Fruit fly (Drosophila melanogaster) whole organism: ENCODE measurements around the gene fln.

Experiments
- CG8478 ChIP-seq: fragments of >200 bp; optimal IDR thresholded peaks from 2 replicates; lab custom pipeline; 2018; ENCODE audit warnings: inconsistent platforms
- Dll ChIP-seq: fragments of >200 bp; optimal IDR thresholded peaks from 2 replicates; lab custom pipeline; 2017
- EcR ChIP-seq, 2 experiments: fragments of >200 bp; optimal IDR thresholded peaks; 2 replicates each; lab custom pipeline; 2017; ENCODE audit warnings: missing biosample characterization in 2 of 2, missing genetic modification characterization in 2 of 2, missing genetic modification reagents in 2 of 2
- pan ChIP-seq: fragments of >200 bp; optimal IDR thresholded peaks from 2 replicates; lab custom pipeline; 2017
- psq ChIP-seq: fragments of >200 bp; optimal IDR thresholded peaks from 2 replicates; lab custom pipeline; 2017
- usp ChIP-seq: fragments of >200 bp; optimal IDR thresholded peaks from 2 replicates; lab custom pipeline; 2017; ENCODE audit warnings: missing biosample characterization, missing genetic modification characterization, mixed read lengths

The fln gene

dm6 chr3L:19952690-19953089 is 38.3 kb downstream of the fln start, which contains the start of gene CG33710:
CG33710 (minus strand) TSS chr3L:19952790.
- TF ChIP-seq pan (lab: Kevin White, UChicago) = no peak
- TF ChIP-seq Dll (lab: Kevin White, UChicago) = no peak
- no peak for TF ChIP-seq psq (lab: Kevin White, UChicago)
- TF ChIP-seq usp (GFP tag; lab: Kevin White, UChicago) = no peak
- no peak for TF ChIP-seq EcR (GFP tag; optimal IDR thresholded peaks at IDR 0.05; lab: Kevin White, UChicago)
- no peak for TF ChIP-seq CG8478

- TF ChIP-seq pan (lab: Kevin White, UChicago) (no peak), Dll (lab: Kevin White, UChicago) (no peak), psq (lab: Kevin White, UChicago) (no peak)
Measured at dm6 chr3L:19951868-19952267, 39.2 kb downstream of the fln start, which contains the start of gene CG34258. CG34258 (minus strand) TSS chr3L:19951968.

DNA sequence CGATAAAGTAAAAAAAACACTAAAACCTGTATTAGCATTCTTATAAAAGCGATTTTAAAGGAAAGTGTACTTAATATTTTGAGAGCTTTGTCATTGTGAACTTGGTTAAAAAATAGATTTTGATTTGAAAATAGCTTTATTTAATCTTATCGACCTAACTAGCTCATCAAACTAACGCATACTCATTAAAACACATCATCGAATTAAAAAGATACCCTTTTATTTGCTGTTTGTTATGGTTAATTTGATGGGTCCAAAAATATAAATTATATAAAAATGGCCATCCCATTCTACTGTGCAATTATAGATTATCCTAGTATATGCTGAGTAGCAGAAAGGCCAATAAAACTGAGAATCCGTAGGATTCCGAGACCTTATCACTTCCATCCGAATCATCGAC is 40.0 kb downstream of the fln start, which contains the start of gene CG32219:
Gene CG32219 (minus strand): TSS at position 101 of the 400 bp plus-strand sequence.
- TF ChIP-seq CG8478 = no peak
- no peak for TF ChIP-seq Dll (lab: Kevin White, UChicago)
- TF ChIP-seq pan (lab: Kevin White, UChicago) = no peak
- no peak for TF ChIP-seq psq (lab: Kevin White, UChicago)
- TF ChIP-seq usp (GFP tag; lab: Kevin White, UChicago) = no peak
- no peak for TF ChIP-seq EcR (GFP tag; optimal IDR thresholded peaks at IDR 0.05; lab: Kevin White, UChicago)

DNA sequence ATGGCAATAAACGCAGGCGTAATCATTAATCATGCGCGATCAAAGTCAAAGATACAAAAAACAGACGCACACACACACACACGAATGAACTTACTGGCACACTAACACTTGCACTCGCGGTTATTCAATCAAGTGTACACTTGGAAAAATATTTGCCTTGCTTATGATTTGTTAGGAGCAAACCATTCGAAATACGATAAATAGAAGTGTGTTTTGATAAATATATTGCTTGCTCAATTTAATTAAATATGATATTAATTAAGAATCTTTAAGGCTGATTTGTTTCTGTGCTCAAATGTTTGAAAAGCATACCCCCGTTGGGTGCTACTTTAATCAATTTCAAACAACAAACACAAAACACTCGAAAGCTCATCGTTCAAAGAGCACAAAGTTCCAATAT is 45.6 kb downstream of the fln start:
- TF ChIP-seq EcR (GFP tag; optimal IDR thresholded peaks at IDR 0.05; lab: Kevin White, UChicago) = no peak
- TF ChIP-seq Dll (lab: Kevin White, UChicago) = no peak
- TF ChIP-seq CG8478 = no peak
- no peak for TF ChIP-seq psq (lab: Kevin White, UChicago)
- no peak for TF ChIP-seq usp (GFP tag; lab: Kevin White, UChicago)
- TF ChIP-seq pan (lab: Kevin White, UChicago) = no peak

- TF ChIP-seq CG8478 = no peak
- TF ChIP-seq Dll (lab: Kevin White, UChicago) = no peak
Measured at dm6 chr3L:19941162-19941561, 49.9 kb downstream of the fln start.

DNA sequence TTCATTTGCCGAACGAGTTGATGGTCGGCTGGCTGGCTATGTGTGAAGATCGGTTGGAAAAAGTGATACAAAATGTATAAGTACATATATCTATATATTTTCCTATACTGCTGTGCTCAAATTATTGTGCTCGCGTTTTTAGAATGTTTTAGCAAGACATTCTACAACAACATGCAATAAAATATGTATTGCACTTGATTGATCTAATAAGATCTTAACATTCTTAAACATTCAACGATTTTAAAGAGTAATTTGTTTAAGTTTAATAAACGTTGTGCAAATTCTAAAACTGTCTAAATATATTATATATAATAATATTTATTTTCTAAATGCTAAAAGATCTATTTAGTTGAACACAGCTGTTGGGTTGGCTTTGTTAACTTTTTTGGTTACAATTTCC is 50.7 kb downstream of the fln start:
- no peak for TF ChIP-seq usp (GFP tag; lab: Kevin White, UChicago)
- no peak for TF ChIP-seq pan (lab: Kevin White, UChicago)
- TF ChIP-seq CG8478 = no peak
- TF ChIP-seq Dll (lab: Kevin White, UChicago) = no peak
